Fruit fly (Drosophila melanogaster) Kc167 (cell line): ENCODE results near the gene rg.

ENCODE experiments used
- Myc ChIP-seq: fragments of >200 bp; optimal IDR thresholded peaks from 2 replicates; lab custom pipeline; 2017; ENCODE audit warnings: missing external identifiers
- Sin3A ChIP-seq: fragments of >200 bp; optimal IDR thresholded peaks from 2 replicates; lab custom pipeline; 2018; ENCODE audit warnings: missing external identifiers
- h ChIP-seq: fragments of >200 bp; optimal IDR thresholded peaks from 3 replicates; lab custom pipeline; 2018; ENCODE audit warnings: missing external identifiers
- ttk ChIP-seq: sonication (Bioruptor generic); optimal IDR thresholded peaks from 2 replicates; lab custom pipeline; 2017; ENCODE audit warnings: missing external identifiers

dm6 chrX:5113091-5113490 lies 27.5 kb downstream of the rg start:
- TF ChIP-seq h (no peak), Myc (lab: Kevin White, UChicago) (no peak), ttk (lab: Kevin White, UChicago) (no peak), Sin3A (lab: Kevin White, UChicago) (no peak)
